Worm (Caenorhabditis elegans) whole organism, young adult: ENCODE results near the gene serp-1.2.
A peak's percentile ranks its signal among the peaks of the same experiment; 100 is the strongest.

Experiments
- C17E4.6 ChIP-seq: fragments of 200-800 bp; sonication (Bioruptor generic); IDR thresholded peaks from 2 replicates; pipeline ENCODE4 v1.3.6; 2022; ENCODE audit warnings: missing genetic modification reagents, missing genetic modification characterization, missing compliant biosample characterization
- D2030.7 ChIP-seq: fragments of 200-800 bp; sonication (Bioruptor generic); IDR thresholded peaks from 2 replicates; pipeline ENCODE4 v1.3.6; 2022; ENCODE audit warnings: missing genetic modification reagents, missing genetic modification characterization, missing compliant biosample characterization
- F22D6.2 ChIP-seq: sonication (generic microtip); optimal IDR thresholded peaks from 2 replicates; lab custom pipeline; 2016; ENCODE audit warnings: mild to moderate bottlenecking, missing genetic modification characterization, missing compliant biosample characterization
- F23B12.7 ChIP-seq: sonication (generic microtip); optimal IDR thresholded peaks from 2 replicates; lab custom pipeline; 2017; ENCODE audit warnings: missing genetic modification characterization, mild to moderate bottlenecking, missing compliant biosample characterization, antibody characterized with exemption, moderate library complexity; ENCODE audit not compliant: insufficient read depth
- F39B2.1 ChIP-seq: fragments of 200-800 bp; sonication (Bioruptor generic); IDR thresholded peaks from 2 replicates; pipeline ENCODE4 v1.3.6; 2022; ENCODE audit warnings: missing genetic modification reagents, missing genetic modification characterization, missing compliant biosample characterization
- T07F8.4 ChIP-seq: sonication (generic microtip); optimal IDR thresholded peaks from 2 replicates; lab custom pipeline; 2016; ENCODE audit warnings: mild to moderate bottlenecking, missing genetic modification characterization, moderate library complexity, missing compliant biosample characterization
- Y53F4B.3 ChIP-seq: fragments of 200-800 bp; sonication (Bioruptor generic); IDR thresholded peaks from 2 replicates; pipeline ENCODE4 v1.3.6; 2022; ENCODE audit warnings: missing genetic modification reagents, missing genetic modification characterization, missing compliant biosample characterization
- aptf-2 ChIP-seq: fragments of 200-800 bp; sonication (Bioruptor generic); conservative IDR thresholded peaks from 2 replicates; pipeline ENCODE4 v1.3.6; 2022; ENCODE audit warnings: missing genetic modification reagents, missing genetic modification characterization, missing compliant biosample characterization
- athp-1 ChIP-seq: sonication (generic microtip); optimal IDR thresholded peaks from 2 replicates; lab custom pipeline; 2017; ENCODE audit warnings: mild to moderate bottlenecking, missing genetic modification characterization, missing compliant biosample characterization
- attf-5 ChIP-seq: fragments of 200-800 bp; sonication (Bioruptor generic); optimal IDR thresholded peaks from 2 replicates; lab custom pipeline; 2018; ENCODE audit warnings: mild to moderate bottlenecking, missing genetic modification characterization, missing compliant biosample characterization
- bed-1 ChIP-seq: fragments of 200-800 bp; sonication (Bioruptor generic); IDR thresholded peaks from 2 replicates; pipeline ENCODE4 v1.3.6; 2022; ENCODE audit warnings: missing genetic modification reagents, missing genetic modification characterization, missing compliant biosample characterization
- cebp-2 ChIP-seq: fragments of 200-800 bp; sonication (Bioruptor generic); IDR thresholded peaks from 2 replicates; pipeline ENCODE4 v1.3.6; 2022; ENCODE audit warnings: missing genetic modification characterization, missing compliant biosample characterization
- ceh-40 ChIP-seq: fragments of 200-800 bp; sonication (Bioruptor generic); IDR thresholded peaks from 2 replicates; pipeline ENCODE4 v1.3.6; 2022; ENCODE audit warnings: missing genetic modification characterization, missing compliant biosample characterization
- ceh-58 ChIP-seq: fragments of 200-800 bp; sonication (Bioruptor generic); IDR thresholded peaks from 2 replicates; pipeline ENCODE4 v1.3.6; 2022; ENCODE audit warnings: missing genetic modification characterization, missing compliant biosample characterization
- dpl-1 ChIP-seq: fragments of 150-350 bp; optimal IDR thresholded peaks from 2 replicates; lab custom pipeline; 2014; ENCODE audit warnings: missing biosample characterization, missing genetic modification reagents, missing genetic modification characterization
- efl-1 ChIP-seq: fragments of 150-350 bp; optimal IDR thresholded peaks from 2 replicates; lab custom pipeline; 2014; ENCODE audit warnings: missing biosample characterization, missing genetic modification reagents, missing genetic modification characterization
- him-1 ChIP-seq: sonication (generic microtip); optimal IDR thresholded peaks from 2 replicates; lab custom pipeline; 2016; ENCODE audit warnings: missing genotype, missing genetic modification reagents, missing genetic modification characterization, missing compliant biosample characterization
- hmg-20 ChIP-seq: fragments of 200-800 bp; sonication (Bioruptor generic); IDR thresholded peaks from 2 replicates; pipeline ENCODE4 v1.3.6; 2022; ENCODE audit warnings: missing genetic modification reagents, missing genetic modification characterization, missing compliant biosample characterization
- lin-26 ChIP-seq: fragments of 200-800 bp; sonication (Bioruptor generic); IDR thresholded peaks from 2 replicates; pipeline ENCODE4 v1.3.6; 2022; ENCODE audit warnings: missing genetic modification reagents, missing genetic modification characterization, missing compliant biosample characterization
- lin-35 ChIP-seq, 3 experiments: fragments of 150-350 bp in 2 of 3; sonication (generic microtip) in 1 of 3; optimal IDR thresholded peaks; 2 replicates each; lab custom pipeline; 2014 to 2018; ENCODE audit warnings: missing biosample characterization in 3 of 3, missing genetic modification characterization in 3 of 3, missing genetic modification reagents in 3 of 3
- lin-54 ChIP-seq: fragments of 200-800 bp; sonication (Bioruptor generic); optimal IDR thresholded peaks from 2 replicates; lab custom pipeline; 2018; ENCODE audit warnings: mild to moderate bottlenecking, missing genetic modification characterization, missing compliant biosample characterization
- lsy-27 ChIP-seq: sonication (generic microtip); optimal IDR thresholded peaks from 2 replicates; lab custom pipeline; 2017; ENCODE audit warnings: missing genetic modification characterization, mild to moderate bottlenecking, missing compliant biosample characterization, antibody characterized with exemption, missing genotype, borderline replicate concordance; ENCODE audit not compliant: insufficient read depth
- madf-10 ChIP-seq: sonication (generic microtip); optimal IDR thresholded peaks from 2 replicates; lab custom pipeline; 2016; ENCODE audit warnings: mild to moderate bottlenecking, missing genetic modification characterization, missing compliant biosample characterization
- mel-28 ChIP-seq: sonication (generic microtip); optimal IDR thresholded peaks from 2 replicates; lab custom pipeline; 2016; ENCODE audit warnings: borderline replicate concordance, mild to moderate bottlenecking, missing genetic modification characterization, missing compliant biosample characterization
- nfyb-1 ChIP-seq: fragments of 200-800 bp; sonication (Bioruptor generic); IDR thresholded peaks from 2 replicates; pipeline ENCODE4 v1.3.6; 2022; ENCODE audit warnings: missing genetic modification reagents, missing genetic modification characterization, missing compliant biosample characterization
- nhr-27 ChIP-seq: fragments of 200-800 bp; sonication (Bioruptor generic); optimal IDR thresholded peaks from 2 replicates; lab custom pipeline; 2018; ENCODE audit warnings: mild to moderate bottlenecking, missing genetic modification characterization, moderate library complexity, missing compliant biosample characterization
- nhr-80 ChIP-seq: sonication (generic microtip); optimal IDR thresholded peaks from 2 replicates; lab custom pipeline; 2016; ENCODE audit warnings: missing genetic modification characterization, missing compliant biosample characterization
- repo-1 ChIP-seq: sonication (generic microtip); optimal IDR thresholded peaks from 2 replicates; lab custom pipeline; 2017; ENCODE audit warnings: mild to moderate bottlenecking, missing genetic modification characterization, missing compliant biosample characterization
- rpc-1 ChIP-seq, 2 experiments: fragments of 150-350 bp in 1 of 2; sonication (generic microtip) in 1 of 2; optimal IDR thresholded peaks; 2 replicates each; lab custom pipeline; 2014 to 2018; ENCODE audit warnings: missing biosample characterization in 1 of 2, missing genetic modification characterization in 1 of 2, missing genetic modification reagents in 1 of 2, missing genotype in 1 of 2
- snpc-3.4 ChIP-seq: sonication (generic microtip); optimal IDR thresholded peaks from 2 replicates; lab custom pipeline; 2017; ENCODE audit warnings: missing genetic modification characterization, mild to moderate bottlenecking, missing compliant biosample characterization, antibody characterized with exemption, moderate library complexity, missing genotype, missing genetic modification reagents
- snpc-4 ChIP-seq, 5 experiments: fragments of 150-350 bp in 1 of 5; sonication (generic microtip) in 4 of 5; optimal IDR thresholded peaks; 2 replicates each; lab custom pipeline; 2014 to 2018; ENCODE audit warnings: missing genetic modification characterization in 5 of 5, missing biosample characterization in 3 of 5, antibody characterized with exemption in 2 of 5, mild to moderate bottlenecking in 2 of 5, missing compliant biosample characterization in 2 of 5, missing genotype in 2 of 5, moderate library complexity in 2 of 5, missing genetic modification reagents in 1 of 5
- tbx-9 ChIP-seq: sonication (generic microtip); optimal IDR thresholded peaks from 2 replicates; lab custom pipeline; 2016; ENCODE audit warnings: borderline replicate concordance, missing genetic modification characterization, inconsistent platforms, missing compliant biosample characterization
- tlf-1 ChIP-seq: fragments of 200-800 bp; sonication (Bioruptor generic); optimal IDR thresholded peaks from 2 replicates; lab custom pipeline; 2018; ENCODE audit warnings: mild to moderate bottlenecking, missing genetic modification characterization, missing compliant biosample characterization
- zfh-2 ChIP-seq: fragments of 200-800 bp; sonication (Bioruptor generic); conservative IDR thresholded peaks from 2 replicates; pipeline ENCODE4 v1.3.6; 2022; ENCODE audit warnings: missing genetic modification reagents, missing genetic modification characterization, missing compliant biosample characterization
- ztf-25 ChIP-seq: fragments of 200-800 bp; sonication (Bioruptor generic); IDR thresholded peaks from 2 replicates; pipeline ENCODE4 v1.3.6; 2022; ENCODE audit warnings: missing genetic modification reagents, missing genetic modification characterization, missing compliant biosample characterization
- ztf-26 ChIP-seq: sonication (generic microtip); optimal IDR thresholded peaks from 2 replicates; lab custom pipeline; 2017; ENCODE audit warnings: missing genetic modification characterization, missing compliant biosample characterization

Gene serp-1.2

ce11 chrIV:8189667-8190066 is 35.8 kb upstream of the serp-1.2 start (continued):
- no peak for TF ChIP-seq lin-54
- TF ChIP-seq ztf-25 (GFP tag; lab: Robert Waterston, UW), result 0 out of 2 replicates have a peak, but pooled peaks have one; percentile 5
- TF ChIP-seq ceh-58 (GFP tag; lab: Robert Waterston, UW), result no peak

- TF ChIP-seq attf-5, result no peak
- TF ChIP-seq Y53F4B.3 (GFP tag; lab: Robert Waterston, UW), result no peak
- TF ChIP-seq zfh-2 (GFP tag; lab: Robert Waterston, UW), result peak; percentile 70
- no peak for TF ChIP-seq snpc-3.4
Measured at ce11 chrIV:8192878-8193277, 32.6 kb upstream of the serp-1.2 start.

ce11 chrIV:8198851-8199250 is 26.6 kb upstream of the serp-1.2 start, which contains the start of gene wsp-1:
Gene wsp-1, minus strand, starts transcription at chrIV:8198951.
- TF ChIP-seq nhr-27 (tag; lab: Kevin White, UChicago) (no peak), lin-26 (no peak), snpc-4 (GFP tag; optimal IDR thresholded peaks at IDR 0.05; lab: Kevin White, UChicago) (no peak), snpc-4 (tag; optimal IDR thresholded peaks at IDR 0.05; lab: Kevin White, UChicago) (no peak), hmg-20 (GFP tag; lab: Robert Waterston, UW) (no peak), athp-1 (tag; lab: Kevin White, UChicago) (no peak), efl-1 (no peak), zfh-2 (GFP tag; lab: Robert Waterston, UW) (no peak)

ce11 chrIV:8199274-8199673 is 26.2 kb upstream of the serp-1.2 start:
- no peak for TF ChIP-seq T07F8.4 (tag; lab: Kevin White, UChicago)
- TF ChIP-seq cebp-2, result 0 out of 2 replicates have a peak, but pooled peaks have one; percentile 69

- TF ChIP-seq nfyb-1 (GFP tag; lab: Robert Waterston, UW) (no peak), F23B12.7 (tag; lab: Kevin White, UChicago) (peak; percentile 5), bed-1 (GFP tag; lab: Robert Waterston, UW) (no peak), rpc-1 (optimal IDR thresholded peaks at IDR 0.05; lab: Kevin White, UChicago) (no peak), rpc-1 (tag; optimal IDR thresholded peaks at IDR 0.05; lab: Kevin White, UChicago) (no peak), tbx-9 (tag; lab: Kevin White, UChicago) (no peak), nhr-80 (peak; percentile 68), C17E4.6 (no peak), ztf-26 (tag; lab: Kevin White, UChicago) (no peak), F22D6.2 (tag; lab: Kevin White, UChicago) (no peak), madf-10 (tag; lab: Kevin White, UChicago) (no peak), lsy-27 (tag; lab: Kevin White, UChicago) (no peak), aptf-2 (GFP tag; lab: Robert Waterston, UW) (no peak), mel-28 (tag; lab: Kevin White, UChicago) (no peak), tlf-1 (GFP tag; lab: Kevin White, UChicago) (no peak), Y53F4B.3 (GFP tag; lab: Robert Waterston, UW) (no peak)
Measured at ce11 chrIV:8199824-8200223, 25.6 kb upstream of the serp-1.2 start.

ce11 chrIV:8201133-8201532 is 24.3 kb upstream of the serp-1.2 start, which contains the start of gene glrx-22:
Gene glrx-22, minus strand, starts transcription at chrIV:8201233.
- no peak for TF ChIP-seq F39B2.1 (GFP tag; lab: Robert Waterston, UW)
- no peak for TF ChIP-seq ceh-40 (GFP tag; lab: Robert Waterston, UW)
- TF ChIP-seq repo-1, result no peak
- no peak for TF ChIP-seq lin-35 (GFP tag; optimal IDR thresholded peaks at IDR 0.05; lab: Kevin White, UChicago)
- no peak for TF ChIP-seq dpl-1 (GFP tag; lab: Kevin White, UChicago)
- no peak for TF ChIP-seq cebp-2
- TF ChIP-seq D2030.7 (GFP tag; lab: Robert Waterston, UW), result no peak
- no peak for TF ChIP-seq aptf-2 (GFP tag; lab: Robert Waterston, UW)
- TF ChIP-seq him-1 (tag; lab: Kevin White, UChicago), result no peak
